Worm (Caenorhabditis elegans) whole organism, early embryonic: ENCODE measurements around the gene eri-1.

Experiments
- B0310.2 ChIP-seq: sonication (generic microtip); optimal IDR thresholded peaks from 2 replicates; lab custom pipeline; 2016; ENCODE audit warnings: mild to moderate bottlenecking, missing genetic modification characterization, missing compliant biosample characterization
- F13C5.2 ChIP-seq: sonication (generic microtip); optimal IDR thresholded peaks from 2 replicates; lab custom pipeline; 2017; ENCODE audit warnings: mild to moderate bottlenecking, missing genetic modification characterization, inconsistent platforms, missing compliant biosample characterization
- aly-1 ChIP-seq: sonication (generic microtip); optimal IDR thresholded peaks from 2 replicates; lab custom pipeline; 2016; ENCODE audit warnings: missing genetic modification characterization, missing compliant biosample characterization
- ama-1 ChIP-seq: fragments of 150-350 bp; optimal IDR thresholded peaks from 2 replicates; lab custom pipeline; 2014
- ceh-13 ChIP-seq: fragments of 200-800 bp; sonication (Bioruptor generic); optimal IDR thresholded peaks from 2 replicates; lab custom pipeline; 2018; ENCODE audit warnings: mild to moderate bottlenecking, missing genetic modification characterization, missing compliant biosample characterization
- ceh-36 ChIP-seq: sonication (generic microtip); optimal IDR thresholded peaks from 2 replicates; lab custom pipeline; 2016; ENCODE audit warnings: missing genetic modification characterization, inconsistent platforms, missing compliant biosample characterization
- ets-7 ChIP-seq: sonication (generic microtip); optimal IDR thresholded peaks from 2 replicates; lab custom pipeline; 2016; ENCODE audit warnings: missing genotype, missing genetic modification characterization, missing compliant biosample characterization
- flt-1 ChIP-seq: fragments of 200-800 bp; sonication (Bioruptor generic); IDR thresholded peaks from 2 replicates; pipeline ENCODE4 v1.3.6; 2022; ENCODE audit warnings: missing genetic modification characterization, missing compliant biosample characterization
- hmbx-1 ChIP-seq: sonication (generic microtip); optimal IDR thresholded peaks from 2 replicates; lab custom pipeline; 2016; ENCODE audit warnings: mild to moderate bottlenecking, missing genetic modification characterization, missing compliant biosample characterization
- hmg-4 ChIP-seq: fragments of 200-800 bp; sonication (Bioruptor generic); optimal IDR thresholded peaks from 2 replicates; lab custom pipeline; 2018; ENCODE audit warnings: mild to moderate bottlenecking, missing genetic modification characterization, missing compliant biosample characterization
- hnd-1 ChIP-seq: sonication (generic microtip); optimal IDR thresholded peaks from 2 replicates; lab custom pipeline; 2016; ENCODE audit warnings: missing genetic modification characterization, missing compliant biosample characterization
- pes-1 ChIP-seq: fragments of 200-800 bp; sonication (Bioruptor generic); IDR thresholded peaks from 2 replicates; pipeline ENCODE4 v1.3.6; 2022; ENCODE audit warnings: missing genetic modification reagents, missing genetic modification characterization, missing compliant biosample characterization
- scrt-1 ChIP-seq: fragments of 200-800 bp; sonication (Bioruptor generic); IDR thresholded peaks from 2 replicates; pipeline ENCODE4 v1.3.6; 2022; ENCODE audit warnings: missing genetic modification characterization, missing compliant biosample characterization
- sea-1 ChIP-seq: fragments of 200-800 bp; sonication (Bioruptor generic); conservative IDR thresholded peaks from 2 replicates; pipeline ENCODE4 v1.3.6; 2022; ENCODE audit warnings: missing genetic modification characterization, missing compliant biosample characterization
- tbx-11 ChIP-seq: fragments of 200-800 bp; sonication (Bioruptor generic); IDR thresholded peaks from 2 replicates; pipeline ENCODE4 v1.3.6; 2022; ENCODE audit warnings: missing genetic modification characterization, missing compliant biosample characterization
- tbx-37 ChIP-seq: fragments of 200-800 bp; sonication (Bioruptor generic); conservative IDR thresholded peaks from 2 replicates; pipeline ENCODE4 v1.3.6; 2022; ENCODE audit warnings: missing genetic modification reagents, missing genetic modification characterization, missing compliant biosample characterization
- tra-4 ChIP-seq: sonication (generic microtip); optimal IDR thresholded peaks from 2 replicates; lab custom pipeline; 2017; ENCODE audit warnings: missing genetic modification characterization, missing compliant biosample characterization

eri-1 gene

DNA sequence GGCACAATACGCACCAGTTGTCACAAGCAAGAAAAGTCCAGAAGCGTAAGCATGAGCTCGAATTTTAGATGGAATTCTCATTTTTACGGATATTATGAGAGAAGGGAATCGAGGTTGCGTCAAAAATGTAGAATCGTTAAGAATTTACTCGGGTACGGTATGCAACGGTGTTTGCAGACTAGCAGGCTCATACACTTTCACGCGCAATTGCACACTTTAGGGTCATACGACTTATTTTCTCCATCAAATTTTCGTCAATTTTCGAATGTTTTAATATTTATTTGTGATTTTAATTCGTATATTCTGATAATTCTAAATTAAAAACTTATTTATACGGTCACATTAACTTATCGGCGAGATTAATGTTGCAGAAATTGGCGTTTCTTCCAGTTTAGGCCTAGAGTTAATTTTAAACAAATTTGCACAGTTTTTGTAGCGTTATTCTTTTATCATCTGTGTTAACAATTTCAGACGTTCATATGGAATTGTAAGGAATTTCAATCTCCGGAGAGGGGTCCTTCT is 26.3 kb downstream of the eri-1 start, which contains the start of the genes T07A9.15 and nog-1:
TSS of gene T07A9.15 (minus strand) at position 138 of the 522 bp plus-strand sequence.
TSS of gene nog-1 (plus strand) at position 472 of the 522 bp plus-strand sequence.
- TF ChIP-seq tbx-37 (GFP tag; lab: Robert Waterston, UW) (0 out of 2 replicates have a peak, but pooled peaks have one; percentile 30), F13C5.2 (tag; lab: Kevin White, UChicago) (no peak), hmg-4 (no peak), B0310.2 (tag; lab: Kevin White, UChicago) (no peak), ceh-13 (GFP tag; lab: Kevin White, UChicago) (no peak), hmbx-1 (tag; lab: Kevin White, UChicago) (no peak), hnd-1 (tag; lab: Kevin White, UChicago) (no peak), scrt-1 (GFP tag; lab: Robert Waterston, UW) (no peak), ets-7 (no peak), pes-1 (GFP tag; lab: Robert Waterston, UW) (peak; percentile 52; the same call in 1 of the 2 replicates), tbx-11 (GFP tag; lab: Robert Waterston, UW) (no peak), sea-1 (no peak), aly-1 (tag; lab: Kevin White, UChicago) (no peak), flt-1 (GFP tag; lab: Robert Waterston, UW) (no peak), ceh-36 (tag; lab: Kevin White, UChicago) (no peak)

DNA sequence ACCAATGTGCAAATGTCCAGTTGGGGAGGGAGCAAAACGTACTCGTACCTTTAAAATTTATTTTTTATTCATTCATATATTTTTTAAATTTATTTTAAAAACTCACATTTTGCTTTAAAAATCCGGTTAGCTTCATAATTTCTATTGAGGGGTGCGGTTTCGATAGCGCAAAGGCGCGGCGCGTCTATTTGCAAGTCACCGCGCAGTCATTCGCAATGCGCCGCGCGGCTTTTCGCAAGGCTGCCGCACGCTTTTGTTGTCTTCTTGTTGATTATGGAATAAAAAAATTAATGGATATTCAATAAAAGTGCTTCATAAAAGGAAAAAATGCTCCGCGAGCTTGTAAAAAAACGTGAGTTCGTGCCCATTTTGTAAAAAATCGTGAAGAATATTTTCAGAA is 29.5 kb downstream of the eri-1 start, which contains the start of the genes ears-2 and uncp-18:
TSS of gene ears-2 (minus strand) at position 190 of the 400 bp plus-strand sequence.
TSS of gene uncp-18 (plus strand) at position 282 of the 400 bp plus-strand sequence.
- TF ChIP-seq hmg-4 (peak; percentile 99), tbx-11 (GFP tag; lab: Robert Waterston, UW) (peak; percentile 95), ceh-13 (GFP tag; lab: Kevin White, UChicago) (peak; percentile 97), flt-1 (GFP tag; lab: Robert Waterston, UW) (peak; percentile 88), ets-7 (peak; percentile 85), sea-1 (peak; percentile 99), tbx-37 (GFP tag; lab: Robert Waterston, UW) (peak; percentile 97), B0310.2 (tag; lab: Kevin White, UChicago) (peak; percentile 92), aly-1 (tag; lab: Kevin White, UChicago) (peak; percentile 88), pes-1 (GFP tag; lab: Robert Waterston, UW) (peak; percentile 97), scrt-1 (GFP tag; lab: Robert Waterston, UW) (peak; percentile 94), ceh-36 (tag; lab: Kevin White, UChicago) (peak; percentile 95), hnd-1 (tag; lab: Kevin White, UChicago) (peak; percentile 95), ama-1 (no peak), tra-4 (tag; lab: Kevin White, UChicago) (peak; percentile 92), F13C5.2 (tag; lab: Kevin White, UChicago) (peak; percentile 99), hmbx-1 (tag; lab: Kevin White, UChicago) (peak; percentile 91)

DNA sequence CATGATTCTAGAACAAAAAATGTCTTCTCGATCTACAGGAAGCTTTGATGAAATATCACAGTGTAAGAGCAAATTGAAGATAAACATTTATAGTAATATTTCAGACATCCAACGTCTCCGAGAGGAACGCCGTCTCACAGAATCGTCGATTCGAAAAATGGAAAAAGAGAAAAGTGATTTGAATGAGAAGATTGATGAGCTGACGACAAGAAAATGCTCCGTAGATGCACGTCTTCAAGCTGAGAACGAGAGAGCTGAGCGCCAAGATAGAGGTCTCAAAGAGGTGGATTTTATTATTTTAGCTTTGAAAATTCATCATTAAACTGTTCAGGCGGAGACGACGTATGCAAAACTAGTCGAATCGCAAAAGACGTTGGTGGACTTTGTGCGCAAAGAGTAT is 31.7 kb downstream of the eri-1 start, which contains the start of gene ssna-1:
TSS of gene ssna-1 (plus strand) at position 12 of the 400 bp plus-strand sequence.
- TF ChIP-seq pes-1 (GFP tag; lab: Robert Waterston, UW) (no peak), ceh-13 (GFP tag; lab: Kevin White, UChicago) (no peak), ama-1 (peak; percentile 75)

DNA sequence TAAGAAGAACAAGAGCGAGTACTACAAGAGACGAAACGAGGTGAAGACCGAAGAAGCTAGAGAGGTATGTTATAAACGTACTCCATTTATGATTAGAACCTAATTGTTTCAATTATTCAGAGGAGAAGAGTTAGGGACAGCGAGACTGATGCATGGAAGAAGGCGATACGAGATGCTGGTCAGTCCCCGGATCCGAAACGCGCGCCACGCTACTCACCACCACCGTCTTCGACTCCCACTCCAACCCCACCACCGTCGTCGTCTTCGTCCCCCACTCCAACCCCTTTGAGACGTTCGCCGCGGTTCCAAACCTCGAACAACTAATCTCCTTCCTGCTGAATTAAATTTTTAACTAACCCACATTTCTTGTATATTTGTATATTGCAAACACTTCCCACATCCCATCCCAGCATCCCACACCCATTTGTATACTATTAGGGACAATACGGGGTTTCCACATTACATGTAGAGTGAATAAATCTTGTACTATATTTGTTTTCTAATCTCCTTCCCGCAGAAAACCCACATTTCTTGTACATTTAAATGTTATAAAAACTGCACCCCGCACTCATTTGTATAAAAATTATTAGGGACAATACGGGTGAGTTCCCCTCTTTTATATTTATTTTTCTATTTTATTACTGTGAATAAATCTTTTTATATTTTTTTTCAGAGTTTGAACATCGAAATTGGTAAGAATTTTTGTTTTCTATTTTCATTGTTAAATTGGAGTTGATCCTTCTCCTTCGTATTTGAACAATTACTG is 32.3 kb downstream of the eri-1 start:
- TF ChIP-seq tbx-11 (GFP tag; lab: Robert Waterston, UW) (no peak), ama-1 (no peak), hmbx-1 (tag; lab: Kevin White, UChicago) (no peak), flt-1 (GFP tag; lab: Robert Waterston, UW) (no peak), hnd-1 (tag; lab: Kevin White, UChicago) (no peak), scrt-1 (GFP tag; lab: Robert Waterston, UW) (no peak), tra-4 (tag; lab: Kevin White, UChicago) (no peak), ceh-36 (tag; lab: Kevin White, UChicago) (no peak), F13C5.2 (tag; lab: Kevin White, UChicago) (no peak)

DNA sequence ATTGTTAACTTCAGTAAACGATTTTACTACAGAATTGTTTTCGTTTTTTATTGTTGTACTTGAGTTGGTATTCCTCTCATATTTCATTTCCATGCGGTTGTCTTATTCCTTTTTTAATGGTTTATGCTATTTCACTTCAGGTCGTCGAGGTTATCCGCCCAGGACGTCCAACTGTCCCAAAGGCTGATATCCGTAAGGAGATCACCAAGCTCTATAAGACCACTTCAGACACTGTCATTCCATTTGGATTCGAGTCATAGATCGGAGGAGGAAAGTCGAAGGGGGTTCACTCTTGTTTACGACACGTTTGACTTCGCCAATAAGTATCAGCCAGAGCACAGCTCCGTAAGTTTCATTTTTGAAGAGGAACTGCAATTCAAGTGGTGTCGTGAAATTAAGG is 33.2 kb downstream of the eri-1 start, which contains the start of gene T07A9.14:
TSS of gene T07A9.14 (plus strand) at position 124 of the 400 bp plus-strand sequence.
- TF ChIP-seq ceh-13 (GFP tag; lab: Kevin White, UChicago) (no peak), tbx-11 (GFP tag; lab: Robert Waterston, UW) (no peak), hmg-4 (no peak), hmbx-1 (tag; lab: Kevin White, UChicago) (no peak), sea-1 (no peak), ets-7 (no peak), pes-1 (GFP tag; lab: Robert Waterston, UW) (no peak), ceh-36 (tag; lab: Kevin White, UChicago) (no peak), tra-4 (tag; lab: Kevin White, UChicago) (no peak), F13C5.2 (tag; lab: Kevin White, UChicago) (no peak), B0310.2 (tag; lab: Kevin White, UChicago) (no peak), scrt-1 (GFP tag; lab: Robert Waterston, UW) (no peak), tbx-37 (GFP tag; lab: Robert Waterston, UW) (no peak)

DNA sequence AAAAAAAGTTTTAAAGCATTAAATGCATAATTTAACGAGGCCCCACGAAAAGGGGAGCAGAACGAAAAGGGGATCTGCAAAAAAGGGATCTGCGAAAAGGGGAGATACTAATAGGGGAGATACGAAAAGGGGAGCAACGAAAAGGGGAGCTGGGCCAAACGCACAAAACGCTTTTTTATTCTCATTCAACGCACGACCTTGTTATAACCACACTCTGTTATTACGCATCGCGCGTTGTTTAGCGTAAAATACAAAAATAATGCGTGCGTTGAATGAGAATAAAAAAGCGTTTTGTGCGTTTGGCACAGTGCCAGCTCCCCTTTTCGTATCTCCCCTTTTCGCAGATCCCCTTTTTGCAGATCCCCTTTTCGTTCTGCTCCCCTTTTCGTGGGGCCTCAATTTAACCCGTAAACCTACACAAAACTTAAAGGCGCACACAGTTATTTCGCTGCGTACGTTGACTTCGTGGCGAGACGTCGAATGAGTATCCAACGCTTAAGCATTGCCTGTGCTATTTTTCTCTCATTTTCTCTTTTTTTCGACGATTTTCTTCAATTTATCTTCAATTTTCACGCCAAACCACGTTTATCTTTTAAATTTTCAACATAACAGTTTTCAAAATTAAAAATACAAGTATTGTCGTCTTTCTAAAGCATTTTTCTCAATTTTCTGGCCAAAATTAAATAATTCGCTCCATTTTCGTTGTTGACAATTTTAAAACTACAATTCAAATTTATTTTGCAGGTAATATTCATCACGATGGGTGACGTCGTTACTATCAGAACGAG is 34.4 kb downstream of the eri-1 start, which contains the start of gene rps-24:
TSS of gene rps-24 (plus strand) at position 738 of the 788 bp plus-strand sequence.
- TF ChIP-seq pes-1 (GFP tag; lab: Robert Waterston, UW): peak; percentile 85
- peak; percentile 64 for TF ChIP-seq sea-1
- TF ChIP-seq hmg-4: peak; percentile 50
- TF ChIP-seq hnd-1 (tag; lab: Kevin White, UChicago): peak; percentile 43
- TF ChIP-seq tbx-37 (GFP tag; lab: Robert Waterston, UW): peak; percentile 69
- peak; percentile 51 for TF ChIP-seq F13C5.2 (tag; lab: Kevin White, UChicago)
- TF ChIP-seq ets-7: peak; percentile 83
- TF ChIP-seq flt-1 (GFP tag; lab: Robert Waterston, UW): peak; percentile 68; the same call in 1 of the 2 replicates
- TF ChIP-seq scrt-1 (GFP tag; lab: Robert Waterston, UW): peak; percentile 50; the same call in 1 of the 2 replicates
- TF ChIP-seq tbx-11 (GFP tag; lab: Robert Waterston, UW): peak; percentile 53; the same call in 1 of the 2 replicates
- TF ChIP-seq aly-1 (tag; lab: Kevin White, UChicago): peak; percentile 48
